Worm (Caenorhabditis elegans) whole organism, mixed stage, embryonic: Measurements from ENCODE around the gene B0464.9.

Experiments used
- M03D4.4 ChIP-seq: sonication (generic microtip); optimal IDR thresholded peaks from 2 replicates; lab custom pipeline; 2017; ENCODE audit warnings: mild to moderate bottlenecking, missing genetic modification characterization, missing compliant biosample characterization
- bed-3 ChIP-seq: fragments of 200-800 bp; sonication (Bioruptor generic); optimal IDR thresholded peaks from 3 replicates; lab custom pipeline; 2018; ENCODE audit warnings: mild to moderate bottlenecking, missing genetic modification characterization, moderate library complexity, missing compliant biosample characterization
- blmp-1 ChIP-seq: fragments of 150-350 bp; optimal IDR thresholded peaks from 2 replicates; lab custom pipeline; 2014; ENCODE audit warnings: missing biosample characterization, missing genetic modification characterization
- ceh-43 ChIP-seq: fragments of 200-800 bp; sonication (Bioruptor generic); optimal IDR thresholded peaks from 2 replicates; lab custom pipeline; 2018; ENCODE audit warnings: mild to moderate bottlenecking, missing genetic modification characterization, moderate library complexity, missing compliant biosample characterization
- ceh-83 ChIP-seq: fragments of 200-800 bp; sonication (Bioruptor generic); optimal IDR thresholded peaks from 2 replicates; lab custom pipeline; 2018; ENCODE audit warnings: mild to moderate bottlenecking, missing genetic modification characterization, missing compliant biosample characterization
- ces-1 ChIP-seq: fragments of 150-350 bp; optimal IDR thresholded peaks from 2 replicates; lab custom pipeline; 2014; ENCODE audit warnings: missing biosample characterization, missing genetic modification reagents, missing genetic modification characterization
- cnd-1 ChIP-seq: fragments of 200-800 bp; sonication (Bioruptor generic); optimal IDR thresholded peaks from 2 replicates; lab custom pipeline; 2018; ENCODE audit warnings: mild to moderate bottlenecking, missing genetic modification characterization, missing compliant biosample characterization
- drap-1 ChIP-seq: fragments of 200-800 bp; sonication (Bioruptor generic); optimal IDR thresholded peaks from 3 replicates; lab custom pipeline; 2018; ENCODE audit warnings: mild to moderate bottlenecking, missing genetic modification characterization, missing compliant biosample characterization
- elt-1 ChIP-seq: sonication (generic microtip); optimal IDR thresholded peaks from 2 replicates; lab custom pipeline; 2017; ENCODE audit warnings: missing genetic modification characterization, mild to moderate bottlenecking, missing compliant biosample characterization, antibody characterized with exemption, moderate library complexity, borderline replicate concordance; ENCODE audit not compliant: insufficient read depth
- elt-3 ChIP-seq: fragments of 150-350 bp; optimal IDR thresholded peaks from 2 replicates; lab custom pipeline; 2014; ENCODE audit warnings: missing biosample characterization, missing genetic modification characterization
- flh-1 ChIP-seq: fragments of 200-800 bp; sonication (Bioruptor generic); optimal IDR thresholded peaks from 2 replicates; lab custom pipeline; 2018; ENCODE audit warnings: mild to moderate bottlenecking, missing genetic modification characterization, moderate library complexity, missing compliant biosample characterization
- ham-2 ChIP-seq: fragments of 200-800 bp; sonication (Bioruptor generic); optimal IDR thresholded peaks from 2 replicates; lab custom pipeline; 2018; ENCODE audit warnings: mild to moderate bottlenecking, missing genetic modification characterization, missing compliant biosample characterization
- hlh-1 ChIP-seq: fragments of 150-350 bp; optimal IDR thresholded peaks from 2 replicates; lab custom pipeline; 2014; ENCODE audit warnings: missing biosample characterization, missing genetic modification reagents, missing genetic modification characterization
- lin-13 ChIP-seq: fragments of 150-350 bp; optimal IDR thresholded peaks from 2 replicates; lab custom pipeline; 2014; ENCODE audit warnings: missing biosample characterization, missing genetic modification characterization
- lin-32 ChIP-seq: fragments of 200-800 bp; sonication (Bioruptor generic); optimal IDR thresholded peaks from 2 replicates; lab custom pipeline; 2018; ENCODE audit warnings: mild to moderate bottlenecking, missing genetic modification characterization, missing compliant biosample characterization
- lsy-2 ChIP-seq: fragments of 150-350 bp; optimal IDR thresholded peaks from 2 replicates; lab custom pipeline; 2014; ENCODE audit warnings: missing biosample characterization, missing genetic modification characterization
- mab-5 ChIP-seq: fragments of 150-350 bp; optimal IDR thresholded peaks from 2 replicates; lab custom pipeline; 2014; ENCODE audit warnings: missing biosample characterization, missing genetic modification characterization
- mep-1 ChIP-seq: fragments of 150-350 bp; optimal IDR thresholded peaks from 2 replicates; lab custom pipeline; 2017; ENCODE audit warnings: missing biosample characterization, missing genetic modification reagents, missing genetic modification characterization, inconsistent platforms
- mls-2 ChIP-seq: sonication (generic microtip); optimal IDR thresholded peaks from 2 replicates; lab custom pipeline; 2016; ENCODE audit warnings: mild to moderate bottlenecking, missing genetic modification characterization, moderate library complexity, missing compliant biosample characterization
- nhr-12 ChIP-seq: fragments of 150-350 bp; optimal IDR thresholded peaks from 2 replicates; lab custom pipeline; 2014; ENCODE audit warnings: missing biosample characterization, missing genetic modification characterization
- nhr-2 ChIP-seq: fragments of 150-350 bp; optimal IDR thresholded peaks from 2 replicates; lab custom pipeline; 2014; ENCODE audit warnings: missing biosample characterization, missing genetic modification characterization
- nhr-28 ChIP-seq: fragments of 150-350 bp; optimal IDR thresholded peaks from 2 replicates; lab custom pipeline; 2014; ENCODE audit warnings: missing biosample characterization, missing genetic modification characterization
- nhr-76 ChIP-seq: sonication (generic microtip); optimal IDR thresholded peaks from 2 replicates; lab custom pipeline; 2017; ENCODE audit warnings: missing biosample characterization, missing genetic modification characterization
- pha-4 ChIP-seq: fragments of 150-350 bp; optimal IDR thresholded peaks from 2 replicates; lab custom pipeline; 2018; ENCODE audit warnings: missing biosample characterization, missing genetic modification reagents, missing genetic modification characterization
- snpc-4 ChIP-seq: fragments of 150-350 bp; optimal IDR thresholded peaks from 2 replicates; lab custom pipeline; 2014; ENCODE audit warnings: missing biosample characterization, missing genetic modification characterization
- sptf-1 ChIP-seq: sonication (generic microtip); optimal IDR thresholded peaks from 2 replicates; lab custom pipeline; 2017; ENCODE audit warnings: mild to moderate bottlenecking, missing genetic modification characterization, moderate library complexity, missing compliant biosample characterization
- tbx-8 ChIP-seq: fragments of 200-800 bp; sonication (Bioruptor generic); optimal IDR thresholded peaks from 2 replicates; lab custom pipeline; 2018; ENCODE audit warnings: mild to moderate bottlenecking, missing genetic modification characterization, moderate library complexity, missing compliant biosample characterization
- unc-120 ChIP-seq: sonication (generic microtip); optimal IDR thresholded peaks from 2 replicates; lab custom pipeline; 2017; ENCODE audit warnings: missing genetic modification characterization, missing compliant biosample characterization; ENCODE audit not compliant: poor library complexity, severe bottlenecking
- unc-39 ChIP-seq: fragments of 150-350 bp; optimal IDR thresholded peaks from 2 replicates; lab custom pipeline; 2014; ENCODE audit warnings: missing biosample characterization, missing genetic modification characterization
- zip-8 ChIP-seq: fragments of 150-350 bp; optimal IDR thresholded peaks from 2 replicates; lab custom pipeline; 2014; ENCODE audit warnings: missing biosample characterization, missing genetic modification characterization
- ztf-11 ChIP-seq: fragments of 150-350 bp; optimal IDR thresholded peaks from 2 replicates; lab custom pipeline; 2014; ENCODE audit warnings: missing biosample characterization, missing genetic modification characterization

B0464.9 gene

ce11 chrIII:9494209-9494608, 28.6 kb downstream of the B0464.9 start:
- TF ChIP-seq sptf-1 (tag; lab: Kevin White, UChicago) (no peak), ceh-83 (GFP tag; lab: Kevin White, UChicago) (no peak), unc-39 (tag; lab: Kevin White, UChicago) (no peak), hlh-1 (tag; lab: Kevin White, UChicago) (no peak), lin-32 (GFP tag; lab: Kevin White, UChicago) (no peak), elt-3 (tag; lab: Kevin White, UChicago) (no peak), mab-5 (tag; lab: Kevin White, UChicago) (no peak), snpc-4 (tag; lab: Kevin White, UChicago) (no peak), elt-1 (tag; lab: Kevin White, UChicago) (no peak), pha-4 (no peak), mls-2 (tag; lab: Kevin White, UChicago) (no peak), ceh-43 (GFP tag; lab: Kevin White, UChicago) (no peak), tbx-8 (GFP tag; lab: Kevin White, UChicago) (no peak), lsy-2 (no peak), nhr-12 (tag; lab: Kevin White, UChicago) (no peak), bed-3 (no peak)
- TF ChIP-seq, all 35 proteins: peak for 0

ce11 chrIII:9496083-9496482, 30.5 kb downstream of the B0464.9 start:
- TF ChIP-seq nhr-2 (tag; lab: Kevin White, UChicago) (no peak), flh-1 (GFP tag; lab: Kevin White, UChicago) (no peak), elt-1 (tag; lab: Kevin White, UChicago) (no peak), nhr-12 (tag; lab: Kevin White, UChicago) (no peak), blmp-1 (tag; lab: Kevin White, UChicago) (no peak), unc-39 (tag; lab: Kevin White, UChicago) (no peak), cnd-1 (tag; lab: Kevin White, UChicago) (no peak), mep-1 (tag; lab: Kevin White, UChicago) (no peak), nhr-28 (tag; lab: Kevin White, UChicago) (no peak), unc-120 (tag; lab: Kevin White, UChicago) (no peak), drap-1 (GFP tag; lab: Kevin White, UChicago) (no peak), ces-1 (GFP tag; lab: Kevin White, UChicago) (no peak)

- TF ChIP-seq zip-8 (tag; lab: Kevin White, UChicago) (peak; percentile 94), drap-1 (GFP tag; lab: Kevin White, UChicago) (no peak)
Measured at ce11 chrIII:9497412-9497811, 31.8 kb downstream of the B0464.9 start.

- TF ChIP-seq pha-4 (no peak), mab-5 (tag; lab: Kevin White, UChicago) (no peak), ztf-11 (no peak), elt-3 (tag; lab: Kevin White, UChicago) (no peak), M03D4.4 (tag; lab: Kevin White, UChicago) (no peak), lsy-2 (no peak)
Measured at ce11 chrIII:9500267-9500666, 34.7 kb downstream of the B0464.9 start, which contains the start of gene sod-4. TSS of gene sod-4 (minus strand) at chrIII:9500375.

ce11 chrIII:9501072-9501471, 35.5 kb downstream of the B0464.9 start:
- TF ChIP-seq elt-3 (tag; lab: Kevin White, UChicago): no peak
- TF ChIP-seq nhr-76 (tag; lab: Kevin White, UChicago): no peak
- TF ChIP-seq ceh-83 (GFP tag; lab: Kevin White, UChicago): no peak
- TF ChIP-seq mls-2 (tag; lab: Kevin White, UChicago): no peak
- TF ChIP-seq ham-2 (GFP tag; lab: Kevin White, UChicago): no peak
- no peak for TF ChIP-seq cnd-1 (tag; lab: Kevin White, UChicago)
- TF ChIP-seq unc-39 (tag; lab: Kevin White, UChicago): no peak
- TF ChIP-seq lin-13: no peak
- no peak for TF ChIP-seq flh-1 (GFP tag; lab: Kevin White, UChicago)
- TF ChIP-seq nhr-28 (tag; lab: Kevin White, UChicago): no peak
- TF ChIP-seq elt-1 (tag; lab: Kevin White, UChicago): no peak
- TF ChIP-seq snpc-4 (tag; lab: Kevin White, UChicago): no peak
